Fruit fly (Drosophila melanogaster): ENCODE data around the gene lost.

DNA sequence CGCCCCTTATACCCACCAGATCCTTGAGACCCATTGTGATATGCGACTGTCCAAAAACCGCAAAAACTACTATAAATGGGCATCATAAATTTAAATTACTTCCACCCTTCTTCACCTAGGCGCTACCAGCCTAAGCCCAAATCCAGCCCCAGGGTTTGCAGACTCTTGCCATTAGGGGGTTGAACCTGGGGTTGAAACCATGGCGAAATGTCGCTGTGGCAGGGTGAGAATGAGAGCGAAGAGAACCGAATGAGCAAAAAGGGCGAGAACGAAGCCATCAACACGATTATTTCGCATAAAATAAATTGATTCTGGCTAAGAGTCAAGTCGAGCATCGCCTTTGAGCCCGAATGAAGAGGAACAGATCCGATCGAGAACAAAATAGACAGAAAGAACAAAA is 49.3 kb upstream of the lost start:
- no peak for TF ChIP-seq EcR (GFP tag; optimal IDR thresholded peaks at IDR 0.05)
- TF ChIP-seq CG13204 (GFP tag; optimal IDR thresholded peaks at IDR 0.05): no peak
- no peak for TF ChIP-seq CG4496 (GFP tag; IDR thresholded peaks at IDR 0.05)
- no peak for TF ChIP-seq gl (tag; optimal IDR thresholded peaks at IDR 0.05)
- TF ChIP-seq D1 (tag; optimal IDR thresholded peaks at IDR 0.05): no peak
- no peak for TF ChIP-seq CG15710 (tag; optimal IDR thresholded peaks at IDR 0.05)
- TF ChIP-seq CG34367 (tag; optimal IDR thresholded peaks at IDR 0.05): no peak
- TF ChIP-seq CG17806 (tag; optimal IDR thresholded peaks at IDR 0.05): no peak
- no peak for TF ChIP-seq CG8301 (tag; optimal IDR thresholded peaks at IDR 0.05)
- TF ChIP-seq CG14655 (GFP tag; optimal IDR thresholded peaks at IDR 0.05): no peak
- no peak for TF ChIP-seq rn (GFP tag; IDR thresholded peaks at IDR 0.05)
- no peak for TF ChIP-seq Snoo (tag; optimal IDR thresholded peaks at IDR 0.05)
- no peak for TF ChIP-seq CG10348 (GFP tag; IDR thresholded peaks at IDR 0.05)

Measured in whole organism, pupa.